Fruit fly (Drosophila melanogaster) whole organism, pupa: ENCODE data around the gene CG8132.

Experiments
- CG12605 ChIP-seq: fragments of 200-800 bp; sonication (Bioruptor generic); IDR thresholded peaks from 2 replicates; pipeline ENCODE4 v1.3.6; 2022; ENCODE audit warnings: missing biosample characterization, missing genetic modification characterization
- CG15710 ChIP-seq: fragments of 200-800 bp; sonication (Bioruptor generic); optimal IDR thresholded peaks from 2 replicates; lab custom pipeline; 2018; ENCODE audit warnings: missing biosample characterization, mild to moderate bottlenecking, missing genetic modification characterization, moderate library complexity
- CG32121 ChIP-seq: fragments of 200-800 bp; sonication (Bioruptor generic); IDR thresholded peaks from 2 replicates; pipeline ENCODE4 v1.3.6; 2022; ENCODE audit warnings: missing biosample characterization, missing genetic modification characterization
- CG4496 ChIP-seq: fragments of 200-800 bp; sonication (Bioruptor generic); IDR thresholded peaks from 3 replicates; pipeline ENCODE4 v1.3.6; 2022; ENCODE audit warnings: missing biosample characterization, missing genetic modification characterization
- CG8301 ChIP-seq: fragments of 200-800 bp; sonication (Bioruptor generic); optimal IDR thresholded peaks from 2 replicates; lab custom pipeline; 2018; ENCODE audit warnings: missing biosample characterization, mild to moderate bottlenecking, missing genetic modification characterization
- D1 ChIP-seq: fragments of 200-800 bp; sonication (Bioruptor generic); optimal IDR thresholded peaks from 2 replicates; lab custom pipeline; 2018; ENCODE audit warnings: missing biosample characterization, mild to moderate bottlenecking, missing genetic modification characterization, moderate library complexity
- EcR ChIP-seq: fragments of 200-800 bp; sonication (Bioruptor generic); optimal IDR thresholded peaks from 3 replicates; lab custom pipeline; 2019; ENCODE audit warnings: missing biosample characterization, missing genetic modification characterization, mild to moderate bottlenecking, moderate library complexity, missing genetic modification reagents
- Ets98B ChIP-seq: fragments of 200-800 bp; sonication (Bioruptor generic); IDR thresholded peaks from 2 replicates; pipeline ENCODE4 v1.3.6; 2022; ENCODE audit warnings: missing biosample characterization, missing genetic modification characterization
- Pif1A ChIP-seq: fragments of 200-800 bp; sonication (Bioruptor generic); optimal IDR thresholded peaks from 3 replicates; lab custom pipeline; 2016; ENCODE audit warnings: missing biosample characterization, missing genetic modification characterization
- Snoo ChIP-seq: fragments of 200-800 bp; sonication (Bioruptor generic); optimal IDR thresholded peaks from 3 replicates; lab custom pipeline; 2017; ENCODE audit warnings: missing biosample characterization, mild to moderate bottlenecking, missing genetic modification characterization, inconsistent platforms
- gl ChIP-seq: fragments of 200-800 bp; sonication (Bioruptor generic); optimal IDR thresholded peaks from 2 replicates; lab custom pipeline; 2018; ENCODE audit warnings: missing biosample characterization, mild to moderate bottlenecking, missing genetic modification characterization

dm6 chr3R:9380970-9381369 lies 20.3 kb upstream of the CG8132 start:
- TF ChIP-seq CG8301 (tag; lab: Kevin White, UChicago) (no peak), CG15710 (tag; lab: Kevin White, UChicago) (peak; percentile 35), EcR (GFP tag; lab: Kevin White, UChicago) (peak; percentile 43), CG4496 (GFP tag; lab: Robert Waterston, UW) (peak; percentile 63; the same call in 2 of the 3 replicates), Ets98B (no peak; the same call in 1 of the 2 replicates), Snoo (tag; lab: Kevin White, UChicago) (no peak), D1 (no peak), CG32121 (GFP tag; lab: Robert Waterston, UW) (no peak), gl (tag; lab: Kevin White, UChicago) (peak; percentile 44), CG12605 (GFP tag; lab: Robert Waterston, UW) (peak; percentile 27; the same call in 1 of the 2 replicates), Pif1A (GFP tag; lab: Kevin White, UChicago) (no peak)
